Worm (Caenorhabditis elegans) whole organism, early embryonic: ENCODE measurements around the gene fbxa-105.

Experiments used
- B0310.2 ChIP-seq: sonication (generic microtip); optimal IDR thresholded peaks from 2 replicates; lab custom pipeline; 2016; ENCODE audit warnings: mild to moderate bottlenecking, missing genetic modification characterization, missing compliant biosample characterization
- F13C5.2 ChIP-seq: sonication (generic microtip); optimal IDR thresholded peaks from 2 replicates; lab custom pipeline; 2017; ENCODE audit warnings: mild to moderate bottlenecking, missing genetic modification characterization, inconsistent platforms, missing compliant biosample characterization
- aly-1 ChIP-seq: sonication (generic microtip); optimal IDR thresholded peaks from 2 replicates; lab custom pipeline; 2016; ENCODE audit warnings: missing genetic modification characterization, missing compliant biosample characterization
- ama-1 ChIP-seq: fragments of 150-350 bp; optimal IDR thresholded peaks from 2 replicates; lab custom pipeline; 2014
- ceh-13 ChIP-seq: fragments of 200-800 bp; sonication (Bioruptor generic); optimal IDR thresholded peaks from 2 replicates; lab custom pipeline; 2018; ENCODE audit warnings: mild to moderate bottlenecking, missing genetic modification characterization, missing compliant biosample characterization
- ceh-36 ChIP-seq: sonication (generic microtip); optimal IDR thresholded peaks from 2 replicates; lab custom pipeline; 2016; ENCODE audit warnings: missing genetic modification characterization, inconsistent platforms, missing compliant biosample characterization
- ets-7 ChIP-seq: sonication (generic microtip); optimal IDR thresholded peaks from 2 replicates; lab custom pipeline; 2016; ENCODE audit warnings: missing genotype, missing genetic modification characterization, missing compliant biosample characterization
- flt-1 ChIP-seq: fragments of 200-800 bp; sonication (Bioruptor generic); IDR thresholded peaks from 2 replicates; pipeline ENCODE4 v1.3.6; 2022; ENCODE audit warnings: missing genetic modification characterization, missing compliant biosample characterization
- hmbx-1 ChIP-seq: sonication (generic microtip); optimal IDR thresholded peaks from 2 replicates; lab custom pipeline; 2016; ENCODE audit warnings: mild to moderate bottlenecking, missing genetic modification characterization, missing compliant biosample characterization
- hmg-4 ChIP-seq: fragments of 200-800 bp; sonication (Bioruptor generic); optimal IDR thresholded peaks from 2 replicates; lab custom pipeline; 2018; ENCODE audit warnings: mild to moderate bottlenecking, missing genetic modification characterization, missing compliant biosample characterization
- hnd-1 ChIP-seq: sonication (generic microtip); optimal IDR thresholded peaks from 2 replicates; lab custom pipeline; 2016; ENCODE audit warnings: missing genetic modification characterization, missing compliant biosample characterization
- pes-1 ChIP-seq: fragments of 200-800 bp; sonication (Bioruptor generic); IDR thresholded peaks from 2 replicates; pipeline ENCODE4 v1.3.6; 2022; ENCODE audit warnings: missing genetic modification reagents, missing genetic modification characterization, missing compliant biosample characterization
- scrt-1 ChIP-seq: fragments of 200-800 bp; sonication (Bioruptor generic); IDR thresholded peaks from 2 replicates; pipeline ENCODE4 v1.3.6; 2022; ENCODE audit warnings: missing genetic modification characterization, missing compliant biosample characterization
- sea-1 ChIP-seq: fragments of 200-800 bp; sonication (Bioruptor generic); conservative IDR thresholded peaks from 2 replicates; pipeline ENCODE4 v1.3.6; 2022; ENCODE audit warnings: missing genetic modification characterization, missing compliant biosample characterization
- tbx-11 ChIP-seq: fragments of 200-800 bp; sonication (Bioruptor generic); IDR thresholded peaks from 2 replicates; pipeline ENCODE4 v1.3.6; 2022; ENCODE audit warnings: missing genetic modification characterization, missing compliant biosample characterization
- tbx-37 ChIP-seq: fragments of 200-800 bp; sonication (Bioruptor generic); conservative IDR thresholded peaks from 2 replicates; pipeline ENCODE4 v1.3.6; 2022; ENCODE audit warnings: missing genetic modification reagents, missing genetic modification characterization, missing compliant biosample characterization
- tra-4 ChIP-seq: sonication (generic microtip); optimal IDR thresholded peaks from 2 replicates; lab custom pipeline; 2017; ENCODE audit warnings: missing genetic modification characterization, missing compliant biosample characterization

Gene fbxa-105

DNA sequence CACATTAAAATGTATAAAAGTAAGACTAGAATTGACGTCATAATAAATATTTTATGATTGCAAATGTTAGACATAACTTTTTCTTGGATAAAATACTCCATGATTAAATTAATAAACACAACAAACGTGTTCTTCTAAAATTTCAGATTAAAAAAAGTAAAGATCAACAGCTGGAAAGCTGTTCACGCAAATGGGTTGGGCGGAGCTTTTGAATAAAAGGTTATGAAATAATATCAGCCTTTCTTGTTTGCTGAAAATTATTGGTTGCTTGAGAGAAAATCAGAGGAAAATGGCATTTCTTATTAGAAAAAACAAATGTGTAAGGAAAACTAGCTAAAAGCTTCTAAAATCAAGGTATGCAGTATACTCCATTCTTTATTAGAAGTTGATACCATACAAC lies 4.1 kb downstream of the fbxa-105 start, which contains the start of gene C02H6.3:
C02H6.3 (minus strand) TSS at position 101 of the 400 bp plus-strand sequence.
- TF ChIP-seq ceh-13 (GFP tag; lab: Kevin White, UChicago) (no peak), tbx-11 (GFP tag; lab: Robert Waterston, UW) (no peak), pes-1 (GFP tag; lab: Robert Waterston, UW) (no peak), hmg-4 (GFP tag; lab: Kevin White, UChicago) (no peak), F13C5.2 (tag; lab: Kevin White, UChicago) (no peak), scrt-1 (no peak)

DNA sequence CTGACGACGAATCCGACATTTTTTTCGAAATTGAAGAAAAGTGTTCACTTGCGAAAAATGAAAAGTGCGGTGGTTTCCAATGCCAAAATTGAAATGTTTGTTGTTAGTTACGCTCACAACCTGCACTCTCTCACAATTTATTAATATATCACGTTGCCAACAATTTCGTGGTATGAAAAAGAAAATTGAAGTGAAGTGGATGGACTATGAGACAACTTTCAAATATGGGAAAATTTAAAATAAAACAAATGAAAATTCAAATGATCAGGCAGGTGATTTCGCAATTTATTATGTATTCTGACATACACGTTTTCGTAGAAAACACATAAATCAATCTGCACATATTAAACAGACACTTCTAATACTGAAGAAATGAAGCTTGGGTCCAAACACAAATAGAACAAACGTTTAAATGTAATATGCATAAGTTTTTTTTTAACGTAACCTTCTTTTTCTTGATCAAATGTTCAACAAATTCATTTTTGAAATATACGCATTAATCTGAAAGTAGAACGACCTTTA lies 5.7 kb downstream of the fbxa-105 start, which contains the start of gene srp-6:
srp-6 (minus strand) TSS at position 51 of the 522 bp plus-strand sequence.
- TF ChIP-seq F13C5.2 (tag; lab: Kevin White, UChicago) (no peak), tbx-11 (GFP tag; lab: Robert Waterston, UW) (no peak), ceh-13 (GFP tag; lab: Kevin White, UChicago) (no peak), sea-1 (GFP tag; lab: Robert Waterston, UW) (no peak), ceh-36 (tag; lab: Kevin White, UChicago) (no peak), hnd-1 (no peak), scrt-1 (no peak), ama-1 (lab: Kevin White, UChicago) (no peak), tra-4 (tag; lab: Kevin White, UChicago) (no peak), tbx-37 (no peak)

DNA sequence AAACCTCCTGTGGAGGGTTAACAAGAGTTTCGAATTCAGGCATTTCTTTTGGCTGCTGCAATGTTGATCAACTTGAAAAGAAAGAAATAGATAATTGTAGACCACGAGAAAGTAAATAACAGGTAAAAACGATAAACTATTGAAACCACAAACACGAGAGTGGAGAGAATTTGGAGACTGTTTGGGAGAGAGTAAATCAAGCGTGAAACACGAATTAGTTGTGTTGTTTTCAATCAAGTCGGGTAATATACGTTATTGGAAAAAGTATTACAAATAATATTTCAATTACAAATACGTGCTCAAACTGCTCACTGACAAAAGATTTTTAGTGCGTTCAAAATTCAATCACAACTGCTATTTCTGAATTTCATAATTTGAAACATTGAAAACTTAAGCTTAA lies 10.8 kb downstream of the fbxa-105 start, which contains the start of gene C03G6.17:
C03G6.17 (minus strand) TSS at position 101 of the 400 bp plus-strand sequence.
- no peak for TF ChIP-seq tbx-11 (GFP tag; lab: Robert Waterston, UW)
- TF ChIP-seq B0310.2: no peak
- no peak for TF ChIP-seq ceh-13 (GFP tag; lab: Kevin White, UChicago)
- no peak for TF ChIP-seq flt-1
- no peak for TF ChIP-seq hnd-1
- no peak for TF ChIP-seq ets-7 (tag; lab: Kevin White, UChicago)
- TF ChIP-seq F13C5.2 (tag; lab: Kevin White, UChicago): no peak
- TF ChIP-seq aly-1 (tag; lab: Kevin White, UChicago): no peak
- TF ChIP-seq scrt-1: no peak
- TF ChIP-seq pes-1 (GFP tag; lab: Robert Waterston, UW): no peak
- TF ChIP-seq ama-1 (lab: Kevin White, UChicago): no peak

DNA sequence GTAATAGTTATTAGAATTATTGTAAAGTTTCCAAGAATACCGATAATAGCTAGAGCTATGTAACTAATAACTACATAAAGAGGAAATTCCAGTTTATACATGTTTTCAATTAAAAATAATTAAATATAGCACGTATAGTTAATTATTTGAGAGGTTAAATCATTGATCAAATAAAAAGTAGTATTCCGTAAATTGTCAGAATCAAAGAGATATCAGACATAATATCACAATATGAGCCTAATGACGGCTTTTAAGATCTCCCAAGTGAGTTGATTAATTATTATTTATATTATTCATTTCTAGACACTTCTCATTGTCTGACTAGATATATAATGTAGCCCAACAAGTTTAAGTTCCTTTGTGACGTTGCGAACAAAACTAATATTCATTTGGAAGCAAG lies 12.4 kb downstream of the fbxa-105 start, which contains the start of gene srsx-24:
srsx-24 (minus strand) TSS at position 101 of the 400 bp plus-strand sequence.
- TF ChIP-seq hnd-1 (no peak), B0310.2 (no peak), ceh-36 (tag; lab: Kevin White, UChicago) (no peak), tra-4 (tag; lab: Kevin White, UChicago) (no peak), ets-7 (tag; lab: Kevin White, UChicago) (no peak), tbx-11 (GFP tag; lab: Robert Waterston, UW) (no peak), aly-1 (tag; lab: Kevin White, UChicago) (no peak), ceh-13 (GFP tag; lab: Kevin White, UChicago) (no peak), sea-1 (GFP tag; lab: Robert Waterston, UW) (no peak), F13C5.2 (tag; lab: Kevin White, UChicago) (no peak), ama-1 (lab: Kevin White, UChicago) (no peak), hmg-4 (GFP tag; lab: Kevin White, UChicago) (no peak), flt-1 (no peak), tbx-37 (no peak), hmbx-1 (no peak), pes-1 (GFP tag; lab: Robert Waterston, UW) (no peak), scrt-1 (no peak)

DNA sequence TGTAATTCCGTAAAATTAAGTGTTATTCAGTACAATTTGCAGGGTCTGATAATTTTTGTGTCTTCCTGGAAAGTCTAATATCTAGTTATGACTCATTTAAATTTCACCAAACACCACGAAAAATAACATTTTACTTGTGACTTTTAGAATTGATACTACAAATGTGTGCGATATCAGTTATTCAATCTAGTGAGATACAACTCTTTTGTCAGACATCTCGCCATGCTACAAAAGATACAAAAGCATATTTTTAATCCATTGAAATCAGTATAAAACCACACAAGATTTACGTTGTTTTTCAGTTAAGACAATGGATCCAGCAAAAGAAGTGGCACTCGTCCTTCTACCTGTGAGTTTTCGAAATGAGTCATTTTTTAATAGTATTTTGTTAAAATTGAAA lies 17.7 kb downstream of the fbxa-105 start, which contains the start of gene srx-56:
srx-56 (plus strand) TSS at position 301 of the 400 bp plus-strand sequence.
- TF ChIP-seq hmbx-1 (no peak), tbx-37 (no peak), tra-4 (tag; lab: Kevin White, UChicago) (no peak), flt-1 (no peak), pes-1 (GFP tag; lab: Robert Waterston, UW) (no peak), ceh-36 (tag; lab: Kevin White, UChicago) (no peak), ets-7 (tag; lab: Kevin White, UChicago) (no peak), hnd-1 (no peak), ceh-13 (GFP tag; lab: Kevin White, UChicago) (no peak), tbx-11 (GFP tag; lab: Robert Waterston, UW) (no peak), B0310.2 (no peak)

DNA sequence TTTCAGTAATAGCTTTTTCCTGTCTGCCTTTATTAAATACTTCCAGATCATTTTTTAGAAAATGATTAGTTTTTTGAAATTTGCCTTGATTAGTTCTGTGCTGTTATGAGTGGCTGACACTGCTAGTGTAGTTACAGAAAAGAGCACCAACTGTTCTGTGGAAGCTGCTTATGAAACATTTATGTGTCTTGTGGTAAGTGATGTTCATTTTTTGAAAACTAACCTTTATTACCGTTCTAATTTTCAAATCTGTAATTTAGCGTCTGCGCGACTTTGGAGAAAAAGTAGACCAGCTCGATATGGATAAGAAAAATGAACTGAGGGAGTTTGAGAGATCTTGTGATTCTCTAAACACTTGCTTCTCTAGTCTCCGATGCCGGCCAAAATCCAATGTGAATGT lies 22.3 kb downstream of the fbxa-105 start, which contains the start of gene srj-14:
srj-14 (plus strand) TSS at position 131 of the 400 bp plus-strand sequence.
- TF ChIP-seq hnd-1 (no peak), B0310.2 (no peak), tbx-37 (no peak), sea-1 (GFP tag; lab: Robert Waterston, UW) (no peak), scrt-1 (no peak), F13C5.2 (tag; lab: Kevin White, UChicago) (no peak), hmbx-1 (no peak), ceh-13 (GFP tag; lab: Kevin White, UChicago) (no peak), ceh-36 (tag; lab: Kevin White, UChicago) (no peak), flt-1 (no peak), aly-1 (tag; lab: Kevin White, UChicago) (no peak), tbx-11 (GFP tag; lab: Robert Waterston, UW) (no peak), hmg-4 (GFP tag; lab: Kevin White, UChicago) (no peak), tra-4 (tag; lab: Kevin White, UChicago) (no peak), ama-1 (lab: Kevin White, UChicago) (no peak), ets-7 (tag; lab: Kevin White, UChicago) (no peak)

DNA sequence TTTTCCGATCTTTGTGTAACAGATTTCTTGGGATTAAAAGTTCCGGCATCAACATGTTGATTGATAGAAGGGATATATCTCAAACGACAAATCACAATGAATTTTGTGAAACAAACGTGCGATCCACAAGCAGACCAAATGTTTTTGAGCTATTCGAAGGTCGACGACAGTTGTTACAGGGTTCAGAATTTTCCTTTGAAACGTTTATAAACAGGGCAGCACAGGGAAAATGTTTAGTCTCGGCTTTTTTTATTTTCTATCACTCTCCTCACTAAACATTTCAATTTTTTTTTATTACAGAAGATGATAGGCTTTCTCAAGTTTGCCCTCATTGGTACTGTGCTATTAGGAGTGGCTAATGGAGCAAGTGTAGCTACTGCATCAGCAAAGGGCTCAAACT lies 26.9 kb downstream of the fbxa-105 start, which contains the start of gene exc-13:
exc-13 (plus strand) TSS at position 301 of the 400 bp plus-strand sequence.
- TF ChIP-seq sea-1 (GFP tag; lab: Robert Waterston, UW) (no peak), pes-1 (GFP tag; lab: Robert Waterston, UW) (no peak), scrt-1 (no peak), hmg-4 (GFP tag; lab: Kevin White, UChicago) (no peak), B0310.2 (no peak), flt-1 (no peak), F13C5.2 (tag; lab: Kevin White, UChicago) (no peak), hmbx-1 (no peak), aly-1 (tag; lab: Kevin White, UChicago) (no peak), ceh-13 (GFP tag; lab: Kevin White, UChicago) (no peak), tbx-11 (GFP tag; lab: Robert Waterston, UW) (no peak), ceh-36 (tag; lab: Kevin White, UChicago) (no peak), tra-4 (tag; lab: Kevin White, UChicago) (no peak), hnd-1 (no peak), ama-1 (lab: Kevin White, UChicago) (no peak), tbx-37 (no peak), ets-7 (tag; lab: Kevin White, UChicago) (no peak)
